Fruit fly (Drosophila melanogaster) whole organism, adult: Measurements from ENCODE around the gene CG15347.

ENCODE experiments used
- CG11617 ChIP-seq: fragments of 200-800 bp; sonication (Bioruptor generic); optimal IDR thresholded peaks from 2 replicates; lab custom pipeline; 2017; ENCODE audit warnings: mild to moderate bottlenecking, missing biosample characterization, missing genetic modification reagents, missing genetic modification characterization
- CG12768 ChIP-seq: fragments of 200-800 bp; sonication (Bioruptor generic); optimal IDR thresholded peaks from 2 replicates; lab custom pipeline; 2017; ENCODE audit warnings: missing biosample characterization, missing genetic modification characterization, mild to moderate bottlenecking, moderate library complexity, missing genetic modification reagents
- CG14711 ChIP-seq: fragments of 200-800 bp; sonication (Bioruptor generic); optimal IDR thresholded peaks from 2 replicates; lab custom pipeline; 2018; ENCODE audit warnings: missing biosample characterization, mild to moderate bottlenecking, missing genetic modification characterization, moderate library complexity
- CG1620 ChIP-seq: fragments of 200-800 bp; sonication (Bioruptor generic); optimal IDR thresholded peaks from 2 replicates; lab custom pipeline; 2016; ENCODE audit warnings: missing biosample characterization, missing genetic modification characterization
- CG33017 ChIP-seq: fragments of 200-800 bp; sonication (Bioruptor generic); optimal IDR thresholded peaks from 2 replicates; lab custom pipeline; 2018; ENCODE audit warnings: missing biosample characterization, mild to moderate bottlenecking, missing genetic modification characterization, moderate library complexity
- CG5204 ChIP-seq: fragments of 200-800 bp; sonication (Bioruptor generic); optimal IDR thresholded peaks from 2 replicates; lab custom pipeline; 2016; ENCODE audit warnings: missing biosample characterization, missing genetic modification characterization
- CG7045 ChIP-seq: fragments of 200-800 bp; sonication (Bioruptor generic); optimal IDR thresholded peaks from 2 replicates; lab custom pipeline; 2017; ENCODE audit warnings: missing biosample characterization, mild to moderate bottlenecking, missing genetic modification characterization
- CG7101 ChIP-seq: fragments of 200-800 bp; sonication (Bioruptor generic); optimal IDR thresholded peaks from 2 replicates; lab custom pipeline; 2018; ENCODE audit warnings: missing biosample characterization, mild to moderate bottlenecking, missing genetic modification characterization, moderate library complexity
- Clk ChIP-seq: fragments of 200-800 bp; sonication (Bioruptor generic); optimal IDR thresholded peaks from 2 replicates; lab custom pipeline; 2017; ENCODE audit warnings: missing biosample characterization, missing genetic modification characterization
- Crg-1 ChIP-seq: fragments of 200-800 bp; sonication (Bioruptor generic); optimal IDR thresholded peaks from 2 replicates; lab custom pipeline; 2016; ENCODE audit warnings: missing biosample characterization, missing genetic modification characterization
- Hr96 ChIP-seq: fragments of 200-800 bp; sonication (Bioruptor generic); optimal IDR thresholded peaks from 2 replicates; lab custom pipeline; 2016; ENCODE audit warnings: missing biosample characterization, missing genetic modification characterization
- Mnt ChIP-seq: fragments of 200-800 bp; sonication (Bioruptor generic); optimal IDR thresholded peaks from 2 replicates; lab custom pipeline; 2016; ENCODE audit warnings: missing biosample characterization, mild to moderate bottlenecking, missing genetic modification characterization
- bab1 ChIP-seq: fragments of 200-800 bp; sonication (Bioruptor generic); optimal IDR thresholded peaks from 3 replicates; lab custom pipeline; 2019; ENCODE audit warnings: missing biosample characterization, mild to moderate bottlenecking, missing genetic modification characterization, moderate library complexity
- cic ChIP-seq: fragments of 200-800 bp; sonication (Bioruptor generic); optimal IDR thresholded peaks from 2 replicates; lab custom pipeline; 2017; ENCODE audit warnings: missing biosample characterization, mild to moderate bottlenecking, missing genetic modification characterization, moderate library complexity
- cnc ChIP-seq, 2 experiments: fragments of >200 bp; optimal IDR thresholded peaks; 2 replicates each; lab custom pipeline; 2017
- kay ChIP-seq: fragments of 200-800 bp; sonication (Bioruptor generic); peaks from one replicate; lab custom pipeline; 2016; ENCODE audit warnings: missing biosample characterization, missing genetic modification characterization, borderline replicate concordance
- ovo ChIP-seq: fragments of 200-800 bp; sonication (Bioruptor generic); optimal IDR thresholded peaks from 2 replicates; lab custom pipeline; 2016; ENCODE audit warnings: missing biosample characterization, missing genetic modification characterization
- pad ChIP-seq: fragments of 200-800 bp; sonication (Bioruptor generic); optimal IDR thresholded peaks from 3 replicates; lab custom pipeline; 2017; ENCODE audit warnings: missing biosample characterization, missing genetic modification characterization, mild to moderate bottlenecking, moderate library complexity, missing genetic modification reagents
- tj ChIP-seq: fragments of 200-800 bp; sonication (Bioruptor generic); optimal IDR thresholded peaks from 3 replicates; lab custom pipeline; 2017; ENCODE audit warnings: missing biosample characterization, mild to moderate bottlenecking, missing genetic modification characterization, moderate library complexity
- toe ChIP-seq: fragments of 200-800 bp; sonication (Bioruptor generic); optimal IDR thresholded peaks from 2 replicates; lab custom pipeline; 2016; ENCODE audit warnings: missing biosample characterization, missing genetic modification characterization

CG15347 gene

dm6 chrX:8470588-8470987, 9.9 kb upstream of the CG15347 start, which contains the start of gene Cp7Fa:
Gene Cp7Fa (plus strand): TSS chrX:8470888.
- TF ChIP-seq bab1 (peak; percentile 20), CG33017 (tag; lab: Kevin White, UChicago) (no peak), CG1620 (GFP tag; lab: Kevin White, UChicago) (peak; percentile 4)

DNA sequence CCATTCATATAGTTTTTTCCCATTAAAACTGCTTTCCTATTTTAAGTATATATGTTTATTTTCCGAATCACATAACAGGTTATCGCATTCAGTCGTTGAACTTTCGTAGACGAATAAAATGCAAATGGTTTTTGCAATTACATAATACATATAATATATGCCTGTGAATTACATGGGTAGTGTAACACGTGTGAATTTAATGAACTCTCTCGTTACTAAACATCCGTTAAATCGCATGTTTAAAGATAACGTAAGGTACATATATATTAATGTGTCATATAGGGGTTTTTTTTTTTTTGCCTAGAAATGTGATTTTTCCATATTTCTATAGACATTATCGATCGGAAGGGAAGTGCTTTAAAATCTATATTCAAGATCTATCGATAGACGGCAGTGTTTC, 8.9 kb upstream of the CG15347 start:
- no peak for TF ChIP-seq pad (GFP tag; lab: Kevin White, UChicago)
- no peak for TF ChIP-seq bab1
- TF ChIP-seq cic, result no peak
- TF ChIP-seq CG5204 (GFP tag; lab: Kevin White, UChicago), result no peak
- TF ChIP-seq Crg-1 (GFP tag; lab: Kevin White, UChicago), result no peak
- peak; percentile 67 for TF ChIP-seq kay

DNA sequence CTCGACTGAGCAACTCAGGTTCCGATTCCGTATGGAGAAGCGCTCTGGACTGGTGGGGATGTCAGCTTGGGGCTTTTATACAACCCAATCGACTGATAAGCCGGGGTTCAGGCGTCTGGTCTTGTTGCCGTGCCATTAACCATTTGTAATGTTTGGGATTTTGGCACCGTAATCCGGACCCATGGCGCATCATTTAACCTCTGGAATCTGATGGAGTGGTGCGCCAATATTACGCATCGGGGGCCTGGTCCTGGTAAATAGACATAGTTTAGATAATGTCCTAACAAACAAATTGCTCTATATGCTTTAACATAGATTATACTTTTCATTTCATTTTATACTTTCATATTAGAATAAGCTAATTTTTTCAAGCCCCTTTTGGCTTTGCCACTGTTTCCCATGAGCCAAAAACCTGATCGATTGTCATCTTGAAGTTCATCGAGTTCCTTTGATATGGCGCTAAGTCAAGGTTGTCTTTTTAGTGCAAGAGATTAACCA, 8.3 kb upstream of the CG15347 start, which contains the start of gene CG12116:
Gene CG12116 (minus strand): TSS at position 51 of the 498 bp plus-strand sequence.
- TF ChIP-seq CG7101 (tag; lab: Kevin White, UChicago) (no peak), Hr96 (GFP tag; lab: Kevin White, UChicago) (no peak), bab1 (no peak), Crg-1 (GFP tag; lab: Kevin White, UChicago) (no peak), tj (GFP tag; lab: Kevin White, UChicago) (no peak), Clk (GFP tag; lab: Kevin White, UChicago) (no peak), Mnt (GFP tag; lab: Kevin White, UChicago) (no peak)

DNA sequence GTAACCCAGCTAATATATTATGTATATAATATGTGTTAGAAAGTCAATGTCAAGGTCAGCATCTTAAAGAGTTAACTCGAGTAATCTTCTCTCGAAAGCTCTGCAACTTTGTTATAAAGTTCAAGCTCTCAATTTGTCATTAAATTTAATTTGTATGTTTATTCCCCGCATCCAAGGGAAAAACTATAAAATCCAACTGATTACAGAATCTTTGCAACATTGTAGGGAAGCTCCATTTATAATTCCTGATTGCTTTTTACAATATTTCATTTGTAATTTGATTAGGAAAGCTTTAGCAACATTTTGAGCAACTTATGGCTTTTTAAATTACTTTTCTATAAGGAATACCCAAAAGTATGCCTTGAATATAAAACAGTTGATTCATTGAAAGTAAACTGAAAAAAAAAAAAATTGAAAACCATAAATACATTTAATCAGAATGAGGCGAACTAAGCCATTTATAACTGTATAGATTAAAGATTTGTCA, 6.1 kb upstream of the CG15347 start:
- TF ChIP-seq toe (no peak), bab1 (peak; percentile 32), CG14711 (tag; lab: Kevin White, UChicago) (no peak)

- TF ChIP-seq CG1620 (GFP tag; lab: Kevin White, UChicago) (peak; percentile 100), bab1 (peak; percentile 100), cic (peak; percentile 82), CG14711 (tag; lab: Kevin White, UChicago) (peak; percentile 97), tj (GFP tag; lab: Kevin White, UChicago) (peak; percentile 92), CG5204 (GFP tag; lab: Kevin White, UChicago) (peak; percentile 87), Crg-1 (GFP tag; lab: Kevin White, UChicago) (peak; percentile 99), CG33017 (tag; lab: Kevin White, UChicago) (peak; percentile 94), CG7101 (tag; lab: Kevin White, UChicago) (peak; percentile 99), CG12768 (GFP tag; lab: Kevin White, UChicago) (peak; percentile 92), kay (peak; percentile 97), CG11617 (GFP tag; lab: Kevin White, UChicago) (peak; percentile 100), Hr96 (GFP tag; lab: Kevin White, UChicago) (peak; percentile 96), pad (GFP tag; lab: Kevin White, UChicago) (peak; percentile 92), CG7045 (peak; percentile 91), Mnt (GFP tag; lab: Kevin White, UChicago) (peak; percentile 92), ovo (peak; percentile 99), toe (peak; percentile 90), cnc (optimal IDR thresholded peaks at IDR 0.05; lab: Kevin White, UChicago) (no peak), Clk (GFP tag; lab: Kevin White, UChicago) (peak; percentile 72)
Measured at dm6 chrX:8464378-8465036, 3.8 kb upstream of the CG15347 start, which contains the start of gene Sptr. Gene Sptr (minus strand): TSS chrX:8464438.

DNA sequence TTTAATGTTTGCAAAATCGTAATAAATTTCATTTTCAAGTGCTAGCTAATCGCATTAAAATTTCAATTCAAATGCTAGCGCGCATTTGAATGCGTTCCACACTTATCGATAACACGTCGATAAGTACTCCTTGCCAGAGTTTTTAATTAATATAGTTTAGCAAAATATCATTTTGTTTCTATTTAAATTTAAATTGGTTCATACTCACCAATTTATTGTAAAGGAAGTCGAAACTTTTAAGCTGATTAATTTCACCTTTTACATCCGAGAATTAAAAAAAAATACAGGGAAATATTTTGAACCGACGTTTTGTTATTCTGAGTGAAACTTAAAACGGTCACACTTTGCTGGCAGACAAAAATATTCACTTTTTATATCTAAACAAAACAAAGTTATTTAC, 449 bp upstream of the CG15347 start, which contains the start of gene Es2:
Gene Es2 (plus strand): TSS at position 333 of the 400 bp plus-strand sequence.
- TF ChIP-seq CG14711 (tag; lab: Kevin White, UChicago) (no peak), bab1 (peak; percentile 67)

- no peak for TF ChIP-seq CG1620 (GFP tag; lab: Kevin White, UChicago)
- TF ChIP-seq kay, result peak; percentile 34
Measured at dm6 chrX:8460232-8460631, 466 bp downstream of the CG15347 start.

- no peak for TF ChIP-seq Mnt (GFP tag; lab: Kevin White, UChicago)
- no peak for TF ChIP-seq tj (GFP tag; lab: Kevin White, UChicago)
- TF ChIP-seq Clk (GFP tag; lab: Kevin White, UChicago), result no peak
- TF ChIP-seq CG33017 (tag; lab: Kevin White, UChicago), result no peak
- no peak for TF ChIP-seq CG7101 (tag; lab: Kevin White, UChicago)
- no peak for TF ChIP-seq CG14711 (tag; lab: Kevin White, UChicago)
- TF ChIP-seq bab1, result no peak
- TF ChIP-seq pad (GFP tag; lab: Kevin White, UChicago), result no peak
- no peak for TF ChIP-seq CG11617 (GFP tag; lab: Kevin White, UChicago)
- no peak for TF ChIP-seq CG12768 (GFP tag; lab: Kevin White, UChicago)
- TF ChIP-seq Crg-1 (GFP tag; lab: Kevin White, UChicago), result no peak
- TF ChIP-seq ovo, result no peak
- no peak for TF ChIP-seq CG1620 (GFP tag; lab: Kevin White, UChicago)
- TF ChIP-seq CG5204 (GFP tag; lab: Kevin White, UChicago), result no peak
- no peak for TF ChIP-seq cic
Measured at dm6 chrX:8459452-8460040, 1.2 kb downstream of the CG15347 start.
